Worm (Caenorhabditis elegans) whole organism, early embryonic: ENCODE measurements around the gene dat-1.

ENCODE experiments used
- B0310.2 ChIP-seq: sonication (generic microtip); optimal IDR thresholded peaks from 2 replicates; lab custom pipeline; 2016; ENCODE audit warnings: mild to moderate bottlenecking, missing genetic modification characterization, missing compliant biosample characterization
- F13C5.2 ChIP-seq: sonication (generic microtip); optimal IDR thresholded peaks from 2 replicates; lab custom pipeline; 2017; ENCODE audit warnings: mild to moderate bottlenecking, missing genetic modification characterization, inconsistent platforms, missing compliant biosample characterization
- aly-1 ChIP-seq: sonication (generic microtip); optimal IDR thresholded peaks from 2 replicates; lab custom pipeline; 2016; ENCODE audit warnings: missing genetic modification characterization, missing compliant biosample characterization
- ama-1 ChIP-seq: fragments of 150-350 bp; optimal IDR thresholded peaks from 2 replicates; lab custom pipeline; 2014
- ceh-13 ChIP-seq: fragments of 200-800 bp; sonication (Bioruptor generic); optimal IDR thresholded peaks from 2 replicates; lab custom pipeline; 2018; ENCODE audit warnings: mild to moderate bottlenecking, missing genetic modification characterization, missing compliant biosample characterization
- ceh-36 ChIP-seq: sonication (generic microtip); optimal IDR thresholded peaks from 2 replicates; lab custom pipeline; 2016; ENCODE audit warnings: missing genetic modification characterization, inconsistent platforms, missing compliant biosample characterization
- ets-7 ChIP-seq: sonication (generic microtip); optimal IDR thresholded peaks from 2 replicates; lab custom pipeline; 2016; ENCODE audit warnings: missing genotype, missing genetic modification characterization, missing compliant biosample characterization
- flt-1 ChIP-seq: fragments of 200-800 bp; sonication (Bioruptor generic); IDR thresholded peaks from 2 replicates; pipeline ENCODE4 v1.3.6; 2022; ENCODE audit warnings: missing genetic modification characterization, missing compliant biosample characterization
- hmbx-1 ChIP-seq: sonication (generic microtip); optimal IDR thresholded peaks from 2 replicates; lab custom pipeline; 2016; ENCODE audit warnings: mild to moderate bottlenecking, missing genetic modification characterization, missing compliant biosample characterization
- hmg-4 ChIP-seq: fragments of 200-800 bp; sonication (Bioruptor generic); optimal IDR thresholded peaks from 2 replicates; lab custom pipeline; 2018; ENCODE audit warnings: mild to moderate bottlenecking, missing genetic modification characterization, missing compliant biosample characterization
- hnd-1 ChIP-seq: sonication (generic microtip); optimal IDR thresholded peaks from 2 replicates; lab custom pipeline; 2016; ENCODE audit warnings: missing genetic modification characterization, missing compliant biosample characterization
- pes-1 ChIP-seq: fragments of 200-800 bp; sonication (Bioruptor generic); IDR thresholded peaks from 2 replicates; pipeline ENCODE4 v1.3.6; 2022; ENCODE audit warnings: missing genetic modification reagents, missing genetic modification characterization, missing compliant biosample characterization
- scrt-1 ChIP-seq: fragments of 200-800 bp; sonication (Bioruptor generic); IDR thresholded peaks from 2 replicates; pipeline ENCODE4 v1.3.6; 2022; ENCODE audit warnings: missing genetic modification characterization, missing compliant biosample characterization
- sea-1 ChIP-seq: fragments of 200-800 bp; sonication (Bioruptor generic); conservative IDR thresholded peaks from 2 replicates; pipeline ENCODE4 v1.3.6; 2022; ENCODE audit warnings: missing genetic modification characterization, missing compliant biosample characterization
- tbx-11 ChIP-seq: fragments of 200-800 bp; sonication (Bioruptor generic); IDR thresholded peaks from 2 replicates; pipeline ENCODE4 v1.3.6; 2022; ENCODE audit warnings: missing genetic modification characterization, missing compliant biosample characterization
- tbx-37 ChIP-seq: fragments of 200-800 bp; sonication (Bioruptor generic); conservative IDR thresholded peaks from 2 replicates; pipeline ENCODE4 v1.3.6; 2022; ENCODE audit warnings: missing genetic modification reagents, missing genetic modification characterization, missing compliant biosample characterization
- tra-4 ChIP-seq: sonication (generic microtip); optimal IDR thresholded peaks from 2 replicates; lab custom pipeline; 2017; ENCODE audit warnings: missing genetic modification characterization, missing compliant biosample characterization

dat-1 gene

DNA sequence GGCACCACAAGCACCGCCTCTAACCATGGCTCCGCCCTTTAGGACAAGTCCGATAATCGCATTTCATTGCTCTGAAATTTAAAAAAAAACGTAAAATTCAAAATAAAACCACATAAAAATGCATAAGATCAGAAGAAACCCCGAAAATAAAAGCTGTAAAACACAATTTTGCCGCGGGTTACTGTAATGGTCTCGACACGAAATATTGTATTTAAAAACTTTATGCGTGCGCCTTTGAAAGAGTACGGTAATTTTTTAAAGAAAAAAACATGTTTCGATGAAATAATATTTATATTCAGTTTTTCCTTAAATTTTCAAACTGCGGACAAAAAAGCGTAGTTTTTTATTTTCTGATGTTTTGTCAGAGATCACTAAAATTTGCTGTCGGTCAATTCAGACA lies 14.1 kb upstream of the dat-1 start, which contains the start of gene rnr-1:
rnr-1 (minus strand) TSS at position 77 of the 400 bp plus-strand sequence.
- TF ChIP-seq tbx-37 (GFP tag; lab: Robert Waterston, UW) (no peak), F13C5.2 (no peak), hnd-1 (tag; lab: Kevin White, UChicago) (no peak), ceh-36 (no peak), aly-1 (tag; lab: Kevin White, UChicago) (no peak), flt-1 (GFP tag; lab: Robert Waterston, UW) (no peak), sea-1 (GFP tag; lab: Robert Waterston, UW) (no peak), pes-1 (GFP tag; lab: Robert Waterston, UW) (no peak), tbx-11 (GFP tag; lab: Robert Waterston, UW) (no peak), scrt-1 (no peak)

DNA sequence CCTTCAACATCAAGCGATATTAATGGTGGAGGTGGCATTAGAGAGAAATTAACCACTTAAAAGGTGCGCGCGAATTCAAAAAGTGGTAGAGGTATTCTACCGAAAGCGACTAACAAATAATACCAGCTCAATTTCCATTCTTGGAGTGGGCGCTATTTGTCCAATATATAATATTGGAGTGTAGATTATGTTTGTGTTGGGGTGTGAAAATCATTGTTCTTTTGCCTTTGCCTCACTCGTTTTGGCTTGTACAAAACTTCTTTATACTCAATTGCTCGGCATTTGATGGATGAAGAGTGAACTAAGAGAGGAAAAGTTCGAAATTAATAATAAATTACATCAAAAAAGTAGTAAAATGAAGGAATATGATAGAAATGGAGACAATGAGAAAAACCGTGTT lies 11.6 kb upstream of the dat-1 start, which contains the start of gene T23G5.3:
T23G5.3 (minus strand) TSS at position 101 of the 400 bp plus-strand sequence.
- no peak for TF ChIP-seq F13C5.2
- TF ChIP-seq hmg-4 (GFP tag; lab: Kevin White, UChicago): no peak
- no peak for TF ChIP-seq ceh-36
- no peak for TF ChIP-seq pes-1 (GFP tag; lab: Robert Waterston, UW)
- TF ChIP-seq scrt-1: no peak
- TF ChIP-seq tbx-11 (GFP tag; lab: Robert Waterston, UW): no peak
- no peak for TF ChIP-seq ets-7 (tag; lab: Kevin White, UChicago)
- TF ChIP-seq flt-1 (GFP tag; lab: Robert Waterston, UW): no peak
- no peak for TF ChIP-seq aly-1 (tag; lab: Kevin White, UChicago)

DNA sequence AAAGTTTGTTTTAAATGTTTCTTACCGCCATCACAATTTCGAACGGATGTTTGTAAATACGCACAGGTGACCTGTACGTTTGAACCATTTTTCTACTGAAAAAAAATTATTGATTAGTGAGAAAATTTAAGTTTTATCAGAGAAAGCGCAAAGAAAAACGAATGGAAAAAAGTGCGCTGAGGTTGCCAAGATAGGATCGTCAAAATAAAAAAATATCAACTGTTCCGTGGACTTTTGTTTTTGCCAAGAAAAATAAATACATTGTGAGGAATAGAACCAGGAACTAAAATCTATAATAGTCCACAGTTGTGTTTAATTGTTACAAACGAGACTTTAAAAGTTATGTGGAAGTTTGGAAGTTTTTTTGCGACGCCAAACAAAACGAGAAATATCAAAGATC lies 6.5 kb upstream of the dat-1 start, which contains the start of gene T23G5.2:
T23G5.2 (minus strand) TSS at position 101 of the 400 bp plus-strand sequence.
- TF ChIP-seq aly-1 (tag; lab: Kevin White, UChicago) (no peak), sea-1 (GFP tag; lab: Robert Waterston, UW) (no peak), flt-1 (GFP tag; lab: Robert Waterston, UW) (no peak), ama-1 (lab: Kevin White, UChicago) (no peak)

DNA sequence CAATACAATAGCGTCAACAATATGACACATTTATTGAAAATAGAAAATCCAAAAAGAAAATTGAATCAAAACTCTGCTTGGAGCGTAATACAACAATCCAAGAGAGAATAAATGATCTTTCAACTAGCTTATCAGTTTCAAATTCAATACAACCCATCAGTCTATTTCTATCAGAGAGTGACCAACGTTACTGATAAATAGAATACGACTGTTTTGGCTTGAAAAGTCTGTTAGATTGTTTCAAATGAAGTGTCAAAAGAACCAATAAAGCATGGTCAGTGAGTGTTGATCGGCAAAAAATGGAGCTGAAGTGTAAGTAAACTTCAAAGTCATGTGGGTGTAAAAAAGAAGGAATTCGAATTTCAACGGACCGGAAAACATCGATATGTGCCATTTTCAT lies 5.1 kb upstream of the dat-1 start:
- TF ChIP-seq tra-4 (tag; lab: Kevin White, UChicago) (no peak), ceh-13 (GFP tag; lab: Kevin White, UChicago) (no peak), tbx-37 (GFP tag; lab: Robert Waterston, UW) (no peak), hmg-4 (GFP tag; lab: Kevin White, UChicago) (no peak), ama-1 (lab: Kevin White, UChicago) (no peak), ceh-36 (no peak), hnd-1 (tag; lab: Kevin White, UChicago) (no peak), ets-7 (tag; lab: Kevin White, UChicago) (no peak), hmbx-1 (tag; lab: Kevin White, UChicago) (no peak), flt-1 (GFP tag; lab: Robert Waterston, UW) (no peak)

DNA sequence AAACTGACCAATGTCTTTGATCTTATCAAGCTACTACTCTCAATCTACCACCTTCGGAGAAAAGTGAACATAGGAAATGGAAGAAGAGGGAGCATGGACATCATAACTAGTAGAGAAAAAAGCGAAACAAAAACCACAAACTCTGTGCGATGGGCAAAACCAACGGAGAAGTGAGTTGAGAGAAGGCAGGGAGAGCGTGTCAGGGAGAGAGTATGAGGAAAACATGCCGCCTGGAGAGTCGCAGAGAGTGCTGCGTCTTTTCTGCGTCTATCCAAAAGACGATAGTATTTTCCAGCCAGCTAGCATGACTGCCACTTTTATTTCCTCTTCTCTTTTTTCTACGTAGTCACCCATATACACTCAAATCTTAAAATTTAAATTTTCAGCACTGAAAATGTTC lies 2.8 kb upstream of the dat-1 start, which contains the start of gene saeg-2:
saeg-2 (plus strand) TSS at position 381 of the 400 bp plus-strand sequence.
- TF ChIP-seq hmg-4 (GFP tag; lab: Kevin White, UChicago): peak; percentile 47
- TF ChIP-seq hmbx-1 (tag; lab: Kevin White, UChicago): no peak
- no peak for TF ChIP-seq flt-1 (GFP tag; lab: Robert Waterston, UW)
- peak; percentile 17 for TF ChIP-seq F13C5.2

DNA sequence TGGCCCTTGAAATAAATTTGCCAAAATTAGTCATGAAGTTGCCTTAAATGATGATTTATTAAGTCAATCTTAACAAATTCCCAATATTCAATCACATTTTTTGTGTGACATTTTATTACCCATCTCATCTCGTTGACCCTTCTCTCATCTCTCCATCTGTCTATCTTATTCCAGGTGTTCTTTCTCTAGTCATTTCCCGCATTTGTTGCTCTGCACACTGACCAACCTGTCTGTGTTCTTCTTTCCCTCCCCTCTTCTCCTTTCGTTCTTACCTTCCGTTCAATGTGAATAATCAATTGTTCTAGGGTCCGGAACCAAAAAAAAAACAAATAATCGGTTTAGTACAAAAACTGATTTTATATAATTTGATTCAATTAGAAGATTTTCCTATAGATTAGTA lies 4.4 kb downstream of the dat-1 start, which contains the start of gene T02C1.1:
T02C1.1 (plus strand) TSS at position 305 of the 400 bp plus-strand sequence.
- TF ChIP-seq ceh-13 (GFP tag; lab: Kevin White, UChicago) (no peak), aly-1 (tag; lab: Kevin White, UChicago) (peak; percentile 26), hmg-4 (GFP tag; lab: Kevin White, UChicago) (no peak)

DNA sequence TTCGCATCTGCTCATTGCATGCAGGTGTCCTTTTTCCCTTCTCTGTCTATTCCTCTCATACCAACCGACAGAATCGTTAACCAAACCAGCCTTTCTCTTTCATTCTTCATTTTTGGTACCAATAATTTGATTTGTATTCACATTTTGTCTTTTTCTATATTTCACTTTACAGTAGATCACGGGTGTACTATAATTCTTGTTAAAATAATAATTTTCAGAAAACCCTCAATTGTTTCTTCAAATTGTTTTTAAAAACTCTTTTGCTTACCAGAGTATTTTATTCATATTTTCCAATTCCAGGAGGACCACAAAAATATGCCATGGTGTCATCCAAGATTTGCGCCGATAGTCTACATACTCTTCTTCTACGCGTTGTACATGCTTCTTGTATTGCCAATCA lies 8.0 kb downstream of the dat-1 start, which contains the start of gene T02C1.2:
T02C1.2 (plus strand) TSS at position 301 of the 400 bp plus-strand sequence.
- TF ChIP-seq ceh-36: no peak

DNA sequence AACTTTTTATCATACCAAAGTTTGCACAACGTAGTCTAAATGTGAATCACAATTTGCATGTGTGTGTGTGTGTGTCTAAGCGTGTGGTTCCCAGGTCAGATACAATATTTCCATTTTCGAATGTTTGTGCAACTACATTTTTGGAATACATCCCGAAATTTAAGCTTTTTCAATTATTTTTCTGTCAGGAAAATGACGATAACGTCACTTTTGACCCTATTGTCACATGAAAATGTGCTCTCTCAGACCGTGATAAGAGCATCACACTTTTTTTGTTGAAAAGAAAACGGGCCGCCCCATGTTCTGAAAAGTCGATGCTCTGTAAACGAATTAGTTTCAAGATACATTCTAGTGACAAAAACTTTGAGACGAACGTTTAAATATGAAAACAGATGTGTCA lies 12.2 kb downstream of the dat-1 start:
- TF ChIP-seq ceh-13 (GFP tag; lab: Kevin White, UChicago): no peak
- TF ChIP-seq hmg-4 (GFP tag; lab: Kevin White, UChicago): no peak
- no peak for TF ChIP-seq tra-4 (tag; lab: Kevin White, UChicago)
- no peak for TF ChIP-seq flt-1 (GFP tag; lab: Robert Waterston, UW)
- TF ChIP-seq F13C5.2: no peak
- no peak for TF ChIP-seq B0310.2 (tag; lab: Kevin White, UChicago)
- TF ChIP-seq scrt-1: no peak
- TF ChIP-seq sea-1 (GFP tag; lab: Robert Waterston, UW): no peak
- TF ChIP-seq ceh-36: no peak
- no peak for TF ChIP-seq hmbx-1 (tag; lab: Kevin White, UChicago)
- no peak for TF ChIP-seq hnd-1 (tag; lab: Kevin White, UChicago)
- TF ChIP-seq ama-1 (lab: Kevin White, UChicago): no peak
- TF ChIP-seq pes-1 (GFP tag; lab: Robert Waterston, UW): no peak
- TF ChIP-seq aly-1 (tag; lab: Kevin White, UChicago): no peak
- no peak for TF ChIP-seq ets-7 (tag; lab: Kevin White, UChicago)
- no peak for TF ChIP-seq tbx-11 (GFP tag; lab: Robert Waterston, UW)
- TF ChIP-seq tbx-37 (GFP tag; lab: Robert Waterston, UW): no peak
